Worm (Caenorhabditis elegans) whole organism, midembryonic: ENCODE measurements around the gene nlp-28.

Experiments used
- flt-1 ChIP-seq: fragments of 200-800 bp; sonication (Bioruptor generic); IDR thresholded peaks from 2 replicates; pipeline ENCODE4 v1.3.6; 2022; ENCODE audit warnings: missing genetic modification characterization, missing compliant biosample characterization
- med-1 ChIP-seq: sonication (generic microtip); optimal IDR thresholded peaks from 2 replicates; lab custom pipeline; 2017; ENCODE audit warnings: missing genetic modification characterization, mild to moderate bottlenecking, missing compliant biosample characterization, antibody characterized with exemption, missing genetic modification reagents; ENCODE audit not compliant: insufficient read depth
- tab-1 ChIP-seq: fragments of 200-800 bp; sonication (Bioruptor generic); IDR thresholded peaks from 2 replicates; pipeline ENCODE4 v1.3.6; 2022; ENCODE audit warnings: missing genetic modification characterization, missing compliant biosample characterization

DNA sequence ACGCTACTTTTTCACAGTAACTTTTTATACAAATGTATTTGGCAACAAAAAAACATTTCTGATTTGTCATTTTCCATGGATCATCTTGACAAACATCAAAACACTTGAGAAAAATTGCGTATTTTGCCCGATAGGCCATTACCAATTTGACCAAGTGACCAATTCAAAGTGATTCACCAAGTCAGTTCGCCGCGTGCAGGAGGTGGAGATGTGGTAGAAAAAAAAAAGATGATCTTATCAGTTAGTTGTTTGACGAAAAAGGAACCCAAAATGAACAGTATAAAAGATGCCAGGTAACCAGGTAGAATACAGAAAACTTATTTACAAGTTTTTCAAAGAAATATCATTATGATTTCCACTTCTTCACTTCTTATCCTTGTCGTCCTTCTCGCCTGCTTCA is 1.4 kb downstream of the nlp-28 start, which contains the start of gene nlp-27:
- no peak for TF ChIP-seq flt-1 (GFP tag; lab: Robert Waterston, UW)
- no peak for TF ChIP-seq med-1 (GFP tag; lab: Kevin White, UChicago)
- no peak for TF ChIP-seq tab-1 (GFP tag; lab: Robert Waterston, UW)
